Worm (Caenorhabditis elegans) whole organism, early embryonic: Measurements from ENCODE around the gene R11H6.2.

ENCODE experiments used
- B0310.2 ChIP-seq: sonication (generic microtip); optimal IDR thresholded peaks from 2 replicates; lab custom pipeline; 2016; ENCODE audit warnings: mild to moderate bottlenecking, missing genetic modification characterization, missing compliant biosample characterization
- F13C5.2 ChIP-seq: sonication (generic microtip); optimal IDR thresholded peaks from 2 replicates; lab custom pipeline; 2017; ENCODE audit warnings: mild to moderate bottlenecking, missing genetic modification characterization, inconsistent platforms, missing compliant biosample characterization
- aly-1 ChIP-seq: sonication (generic microtip); optimal IDR thresholded peaks from 2 replicates; lab custom pipeline; 2016; ENCODE audit warnings: missing genetic modification characterization, missing compliant biosample characterization
- ama-1 ChIP-seq: fragments of 150-350 bp; optimal IDR thresholded peaks from 2 replicates; lab custom pipeline; 2014
- ceh-13 ChIP-seq: fragments of 200-800 bp; sonication (Bioruptor generic); optimal IDR thresholded peaks from 2 replicates; lab custom pipeline; 2018; ENCODE audit warnings: mild to moderate bottlenecking, missing genetic modification characterization, missing compliant biosample characterization
- ceh-36 ChIP-seq: sonication (generic microtip); optimal IDR thresholded peaks from 2 replicates; lab custom pipeline; 2016; ENCODE audit warnings: missing genetic modification characterization, inconsistent platforms, missing compliant biosample characterization
- ets-7 ChIP-seq: sonication (generic microtip); optimal IDR thresholded peaks from 2 replicates; lab custom pipeline; 2016; ENCODE audit warnings: missing genotype, missing genetic modification characterization, missing compliant biosample characterization
- flt-1 ChIP-seq: fragments of 200-800 bp; sonication (Bioruptor generic); IDR thresholded peaks from 2 replicates; pipeline ENCODE4 v1.3.6; 2022; ENCODE audit warnings: missing genetic modification characterization, missing compliant biosample characterization
- hmbx-1 ChIP-seq: sonication (generic microtip); optimal IDR thresholded peaks from 2 replicates; lab custom pipeline; 2016; ENCODE audit warnings: mild to moderate bottlenecking, missing genetic modification characterization, missing compliant biosample characterization
- hmg-4 ChIP-seq: fragments of 200-800 bp; sonication (Bioruptor generic); optimal IDR thresholded peaks from 2 replicates; lab custom pipeline; 2018; ENCODE audit warnings: mild to moderate bottlenecking, missing genetic modification characterization, missing compliant biosample characterization
- hnd-1 ChIP-seq: sonication (generic microtip); optimal IDR thresholded peaks from 2 replicates; lab custom pipeline; 2016; ENCODE audit warnings: missing genetic modification characterization, missing compliant biosample characterization
- pes-1 ChIP-seq: fragments of 200-800 bp; sonication (Bioruptor generic); IDR thresholded peaks from 2 replicates; pipeline ENCODE4 v1.3.6; 2022; ENCODE audit warnings: missing genetic modification reagents, missing genetic modification characterization, missing compliant biosample characterization
- scrt-1 ChIP-seq: fragments of 200-800 bp; sonication (Bioruptor generic); IDR thresholded peaks from 2 replicates; pipeline ENCODE4 v1.3.6; 2022; ENCODE audit warnings: missing genetic modification characterization, missing compliant biosample characterization
- sea-1 ChIP-seq: fragments of 200-800 bp; sonication (Bioruptor generic); conservative IDR thresholded peaks from 2 replicates; pipeline ENCODE4 v1.3.6; 2022; ENCODE audit warnings: missing genetic modification characterization, missing compliant biosample characterization
- tbx-11 ChIP-seq: fragments of 200-800 bp; sonication (Bioruptor generic); IDR thresholded peaks from 2 replicates; pipeline ENCODE4 v1.3.6; 2022; ENCODE audit warnings: missing genetic modification characterization, missing compliant biosample characterization
- tbx-37 ChIP-seq: fragments of 200-800 bp; sonication (Bioruptor generic); conservative IDR thresholded peaks from 2 replicates; pipeline ENCODE4 v1.3.6; 2022; ENCODE audit warnings: missing genetic modification reagents, missing genetic modification characterization, missing compliant biosample characterization
- tra-4 ChIP-seq: sonication (generic microtip); optimal IDR thresholded peaks from 2 replicates; lab custom pipeline; 2017; ENCODE audit warnings: missing genetic modification characterization, missing compliant biosample characterization

The R11H6.2 gene

DNA sequence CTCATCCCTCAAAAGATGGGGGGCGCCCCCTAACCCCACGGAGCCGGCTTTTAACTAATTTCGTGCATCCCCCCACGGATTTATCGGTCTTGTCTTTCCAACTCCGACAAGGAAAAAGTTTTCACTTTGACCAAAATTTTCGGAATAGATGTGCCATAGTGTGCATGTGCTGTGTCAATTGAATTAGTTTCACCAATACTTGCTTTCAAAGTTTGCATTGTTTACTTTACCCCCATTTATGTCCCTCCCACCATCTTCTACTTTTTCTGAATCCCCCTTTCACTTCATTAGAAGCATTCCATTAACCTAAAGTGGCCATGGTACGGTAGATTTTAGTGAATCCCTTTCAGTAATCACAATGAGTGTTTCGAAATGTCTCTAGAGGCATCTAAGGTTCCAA is 19.9 kb downstream of the R11H6.2 start:
- no peak for TF ChIP-seq sea-1
- TF ChIP-seq scrt-1 = no peak
- no peak for TF ChIP-seq ets-7 (tag; lab: Kevin White, UChicago)
- no peak for TF ChIP-seq ceh-13
- TF ChIP-seq hnd-1 (tag; lab: Kevin White, UChicago) = no peak
- TF ChIP-seq aly-1 (tag; lab: Kevin White, UChicago) = no peak
- no peak for TF ChIP-seq pes-1 (GFP tag; lab: Robert Waterston, UW)
- no peak for TF ChIP-seq tra-4

DNA sequence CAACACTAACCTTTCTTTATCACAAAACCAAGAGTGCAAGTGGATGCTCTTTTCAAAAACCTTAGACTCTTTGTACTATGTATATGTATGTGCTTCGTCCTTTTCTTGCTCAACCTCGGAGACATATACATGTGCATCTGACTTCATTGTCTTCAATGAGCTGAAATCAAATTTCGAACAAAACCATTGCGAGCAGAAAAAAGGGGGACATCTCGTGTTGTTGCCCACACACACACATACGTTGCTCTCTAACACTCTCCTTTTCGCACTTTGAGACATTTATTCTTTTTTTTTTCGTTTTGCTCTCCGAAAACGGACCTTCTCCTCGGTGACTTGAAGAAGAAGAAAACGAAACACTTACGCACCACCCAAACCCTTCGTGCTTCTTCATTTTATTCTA is 22.5 kb downstream of the R11H6.2 start:
- TF ChIP-seq hnd-1 (tag; lab: Kevin White, UChicago) (no peak), aly-1 (tag; lab: Kevin White, UChicago) (no peak), ets-7 (tag; lab: Kevin White, UChicago) (no peak), B0310.2 (tag; lab: Kevin White, UChicago) (no peak), tbx-37 (GFP tag; lab: Robert Waterston, UW) (no peak), ama-1 (lab: Kevin White, UChicago) (no peak)

DNA sequence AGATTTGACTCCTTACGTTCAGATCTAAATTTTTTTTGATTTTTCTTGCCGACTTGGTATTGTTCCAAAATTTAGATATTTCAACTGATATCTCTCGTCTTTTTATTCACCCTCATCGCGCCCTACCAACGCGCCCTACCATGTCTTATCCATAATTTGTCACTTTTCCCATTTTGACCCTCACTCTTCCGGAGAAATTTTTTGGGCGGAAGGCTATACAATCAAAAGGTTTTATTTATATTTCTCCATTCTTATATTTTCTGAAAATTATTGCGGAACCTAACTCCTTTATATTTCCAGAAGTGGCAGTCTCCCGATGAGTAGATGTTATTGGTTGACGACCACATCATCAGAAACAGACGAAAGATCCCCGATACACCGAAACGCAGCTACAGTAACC is 23.0 kb downstream of the R11H6.2 start, which contains the start of gene hot-1:
hot-1 (plus strand) TSS at position 301 of the 400 bp plus-strand sequence.
- TF ChIP-seq aly-1 (tag; lab: Kevin White, UChicago) = no peak
- TF ChIP-seq ama-1 (lab: Kevin White, UChicago) = no peak
- no peak for TF ChIP-seq sea-1
- no peak for TF ChIP-seq tra-4

DNA sequence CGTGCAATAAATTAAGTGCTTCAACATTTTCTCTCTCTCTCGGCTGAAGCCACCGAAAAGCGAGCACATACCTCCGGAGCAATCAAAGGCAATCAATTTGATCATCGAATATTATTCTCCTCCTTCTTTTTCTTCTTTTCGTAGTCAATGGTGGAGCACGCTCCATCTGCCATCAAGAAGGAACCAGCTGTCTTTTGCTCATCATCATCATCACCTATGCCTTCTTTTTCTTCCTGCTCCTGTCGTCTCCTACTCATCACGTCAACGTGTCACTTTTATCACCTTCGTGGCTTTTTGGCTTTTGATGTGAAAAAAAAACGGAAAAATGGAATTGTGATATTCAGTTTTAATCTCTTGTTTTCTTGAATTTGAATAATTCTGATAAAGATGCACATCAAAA is 27.9 kb downstream of the R11H6.2 start:
- TF ChIP-seq pes-1 (GFP tag; lab: Robert Waterston, UW) (no peak), hnd-1 (tag; lab: Kevin White, UChicago) (no peak), sea-1 (no peak)

DNA sequence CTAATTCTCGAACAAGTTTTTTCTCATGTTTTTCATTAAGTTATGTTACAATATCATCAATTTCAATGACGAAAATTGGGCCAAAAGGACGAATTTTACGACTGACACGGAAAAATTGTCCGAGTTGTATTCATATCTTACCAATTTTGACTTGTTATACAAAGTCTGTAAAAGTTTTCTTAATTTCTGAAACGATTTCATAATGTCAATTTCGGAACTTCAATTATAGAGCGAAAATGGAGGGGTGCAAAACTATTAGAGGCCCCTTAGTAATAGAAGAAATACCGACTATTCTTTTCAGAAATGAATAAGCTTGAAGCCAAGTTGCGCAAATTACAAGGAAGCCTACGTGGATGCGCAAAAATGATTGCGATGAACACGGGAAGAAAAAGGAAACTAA is 33.8 kb downstream of the R11H6.2 start, which contains the start of gene F43D2.3:
F43D2.3 (plus strand) TSS at position 301 of the 400 bp plus-strand sequence.
- TF ChIP-seq flt-1 (GFP tag; lab: Robert Waterston, UW) (no peak), F13C5.2 (tag; lab: Kevin White, UChicago) (no peak), ets-7 (tag; lab: Kevin White, UChicago) (no peak), hmg-4 (no peak)

DNA sequence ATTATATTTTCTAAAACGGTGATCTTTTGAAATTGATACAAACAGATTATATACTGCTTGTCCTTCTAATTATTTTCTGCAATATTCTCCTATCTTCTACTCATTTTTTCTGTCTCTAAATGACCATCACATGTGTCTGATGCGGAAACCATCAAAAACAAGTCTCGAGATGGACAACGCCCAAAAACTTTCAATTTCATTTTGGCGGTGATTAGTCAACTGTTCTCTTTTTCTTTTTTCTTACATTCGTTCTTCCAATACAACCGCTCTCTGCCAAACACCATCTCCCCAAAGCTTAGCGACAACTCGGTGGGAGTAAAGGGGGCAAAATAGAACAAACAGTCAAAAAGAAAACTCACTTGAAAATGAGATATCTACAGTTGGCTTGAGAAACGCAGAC is 35.5 kb downstream of the R11H6.2 start:
- TF ChIP-seq hmbx-1 (tag; lab: Kevin White, UChicago) = no peak

DNA sequence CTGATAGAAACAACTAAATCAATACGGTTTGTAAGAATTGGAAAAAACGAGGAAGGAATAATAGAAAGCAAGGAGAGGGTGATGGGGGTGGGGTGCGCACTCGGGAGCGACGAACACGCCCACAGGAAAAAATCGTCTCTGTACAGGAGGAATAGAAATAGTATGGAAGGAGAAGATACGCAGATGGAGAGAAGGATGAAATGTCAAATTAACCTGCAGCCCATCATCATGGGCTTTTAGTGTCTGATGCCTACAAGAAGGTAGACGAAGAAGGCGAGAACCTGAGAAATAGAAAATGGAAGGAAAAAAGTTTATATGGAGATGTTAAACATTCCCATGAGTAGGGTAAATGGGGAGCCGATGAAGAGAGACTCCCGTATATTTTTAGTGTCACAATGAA is 37.3 kb downstream of the R11H6.2 start, which contains the start of gene F43D2.6:
F43D2.6 (minus strand) TSS at position 62 of the 400 bp plus-strand sequence.
- TF ChIP-seq flt-1 (GFP tag; lab: Robert Waterston, UW) = no peak
- TF ChIP-seq ets-7 (tag; lab: Kevin White, UChicago) = no peak
- TF ChIP-seq ama-1 (lab: Kevin White, UChicago) = no peak
- TF ChIP-seq hnd-1 (tag; lab: Kevin White, UChicago) = no peak
- TF ChIP-seq tra-4 = no peak
- no peak for TF ChIP-seq ceh-13
- TF ChIP-seq hmbx-1 (tag; lab: Kevin White, UChicago) = no peak
- no peak for TF ChIP-seq hmg-4
- no peak for TF ChIP-seq F13C5.2 (tag; lab: Kevin White, UChicago)
- no peak for TF ChIP-seq tbx-11 (GFP tag; lab: Robert Waterston, UW)
- no peak for TF ChIP-seq sea-1
- no peak for TF ChIP-seq tbx-37 (GFP tag; lab: Robert Waterston, UW)
- TF ChIP-seq B0310.2 (tag; lab: Kevin White, UChicago) = no peak
- no peak for TF ChIP-seq aly-1 (tag; lab: Kevin White, UChicago)
- no peak for TF ChIP-seq pes-1 (GFP tag; lab: Robert Waterston, UW)

DNA sequence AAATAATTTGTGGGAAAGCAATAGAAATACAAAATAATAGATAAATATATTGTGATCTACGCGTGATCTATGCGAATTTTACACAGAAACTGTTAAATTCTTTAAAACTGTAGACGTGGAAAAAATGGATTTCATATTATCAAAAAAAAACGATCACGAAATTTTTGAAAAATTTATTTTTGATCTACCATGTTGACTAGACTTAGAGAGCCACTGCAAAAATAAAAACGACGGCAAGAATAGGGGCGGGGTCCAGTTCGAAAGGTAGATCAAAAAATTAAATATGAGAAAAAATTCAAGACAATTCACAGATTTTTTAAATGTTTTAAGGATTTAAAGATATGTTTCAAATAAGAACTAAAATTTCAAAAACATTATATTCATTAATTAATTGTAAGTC is 40.3 kb downstream of the R11H6.2 start:
- TF ChIP-seq ceh-13 (no peak), B0310.2 (tag; lab: Kevin White, UChicago) (no peak), aly-1 (tag; lab: Kevin White, UChicago) (no peak), ama-1 (lab: Kevin White, UChicago) (no peak), tra-4 (no peak), sea-1 (no peak), pes-1 (GFP tag; lab: Robert Waterston, UW) (no peak), hmbx-1 (tag; lab: Kevin White, UChicago) (no peak), hnd-1 (tag; lab: Kevin White, UChicago) (no peak), hmg-4 (no peak)

DNA sequence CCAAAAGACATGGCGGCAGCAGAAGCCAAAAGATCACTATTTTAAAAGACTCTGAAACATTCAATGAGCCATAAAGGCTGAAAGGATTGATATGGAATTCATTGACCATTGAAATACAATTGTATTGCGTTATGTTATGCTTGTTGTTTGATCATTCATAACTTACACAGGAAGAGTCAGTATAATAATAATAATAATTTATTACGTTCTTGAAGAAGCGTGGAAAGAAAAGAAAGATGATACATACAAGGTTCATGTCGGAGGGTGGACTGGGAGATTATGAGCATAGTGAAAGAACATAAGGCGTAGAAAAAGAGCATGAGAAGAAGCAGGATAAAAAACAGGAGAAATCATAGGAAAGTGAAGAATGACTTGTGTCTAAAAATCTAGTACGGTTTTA is 42.3 kb downstream of the R11H6.2 start, which contains the start of gene F43D2.7:
F43D2.7 (minus strand) TSS at position 101 of the 400 bp plus-strand sequence.
- TF ChIP-seq sea-1 = no peak
- TF ChIP-seq ama-1 (lab: Kevin White, UChicago) = no peak
- no peak for TF ChIP-seq ceh-13
- no peak for TF ChIP-seq aly-1 (tag; lab: Kevin White, UChicago)
- no peak for TF ChIP-seq tbx-11 (GFP tag; lab: Robert Waterston, UW)
- no peak for TF ChIP-seq B0310.2 (tag; lab: Kevin White, UChicago)
- no peak for TF ChIP-seq tbx-37 (GFP tag; lab: Robert Waterston, UW)
- TF ChIP-seq ceh-36 (tag; lab: Kevin White, UChicago) = no peak
- no peak for TF ChIP-seq tra-4
- no peak for TF ChIP-seq F13C5.2 (tag; lab: Kevin White, UChicago)
- TF ChIP-seq flt-1 (GFP tag; lab: Robert Waterston, UW) = no peak
- TF ChIP-seq hmbx-1 (tag; lab: Kevin White, UChicago) = no peak
- TF ChIP-seq pes-1 (GFP tag; lab: Robert Waterston, UW) = no peak
- no peak for TF ChIP-seq hnd-1 (tag; lab: Kevin White, UChicago)
- TF ChIP-seq scrt-1 = no peak
